Worm (Caenorhabditis elegans): ENCODE measurements around the gene K11H3.8.

Gene K11H3.8

ce11 chrIII:9860201-9860780 is 25.3 kb downstream of the K11H3.8 start, which contains the start of gene twk-48:
Gene twk-48 (plus strand): TSS chrIII:9860730.
- no peak for TF ChIP-seq pros-1 (tag; optimal IDR thresholded peaks at IDR 0.05)
- TF ChIP-seq sox-2 (GFP tag; IDR thresholded peaks at IDR 0.05) = no peak
- no peak for TF ChIP-seq ceh-30 (tag; optimal IDR thresholded peaks at IDR 0.05)
- peak; percentile 23 for TF ChIP-seq unc-42 (tag; optimal IDR thresholded peaks at IDR 0.05)

ce11 chrIII:9861470-9862342 is 26.7 kb downstream of the K11H3.8 start:
- TF ChIP-seq che-1 (tag; optimal IDR thresholded peaks at IDR 0.05) = peak; percentile 88
- TF ChIP-seq eyg-1 (tag; optimal IDR thresholded peaks at IDR 0.05) = peak; percentile 72
- no peak for TF ChIP-seq ceh-22 (tag; optimal IDR thresholded peaks at IDR 0.05)
- TF ChIP-seq pha-2 (tag; optimal IDR thresholded peaks at IDR 0.05) = peak; percentile 86
- TF ChIP-seq pax-1 (tag; optimal IDR thresholded peaks at IDR 0.05) = no peak
- TF ChIP-seq sox-2 (GFP tag; IDR thresholded peaks at IDR 0.05) = peak; percentile 77
- TF ChIP-seq C38D4.7 (GFP tag; optimal IDR thresholded peaks at IDR 0.05) = peak; percentile 86
- TF ChIP-seq T23F11.4 (GFP tag; optimal IDR thresholded peaks at IDR 0.05) = peak; percentile 80
- TF ChIP-seq ceh-30 (tag; optimal IDR thresholded peaks at IDR 0.05) = no peak
- peak; percentile 81 for TF ChIP-seq unc-3 (GFP tag; conservative IDR thresholded peaks at IDR 0.05)
- peak; percentile 82 for TF ChIP-seq unc-3 (tag; optimal IDR thresholded peaks at IDR 0.05)
- peak; percentile 73 for TF ChIP-seq ceh-31 (tag; optimal IDR thresholded peaks at IDR 0.05)
- TF ChIP-seq nhr-232 (tag; optimal IDR thresholded peaks at IDR 0.05) = peak; percentile 85
- TF ChIP-seq lin-11 (tag; optimal IDR thresholded peaks at IDR 0.05) = peak; percentile 72
- TF ChIP-seq pqm-1 (tag; optimal IDR thresholded peaks at IDR 0.05) = peak; percentile 32
- TF ChIP-seq madf-2 (tag; optimal IDR thresholded peaks at IDR 0.05) = peak; percentile 84
- peak; percentile 80 for TF ChIP-seq dmd-4 (tag; optimal IDR thresholded peaks at IDR 0.05; ENCODE audit: borderline replicate concordance)
- peak; percentile 75 for TF ChIP-seq lim-6 (tag; optimal IDR thresholded peaks at IDR 0.05)
- peak; percentile 74 for TF ChIP-seq Y22D7AL.16 (tag; optimal IDR thresholded peaks at IDR 0.05)
- TF ChIP-seq ceh-19 (GFP tag; optimal IDR thresholded peaks at IDR 0.05) = peak; percentile 86
- peak; percentile 30 for TF ChIP-seq hlh-8 (tag; optimal IDR thresholded peaks at IDR 0.05)
- peak; percentile 70 for TF ChIP-seq ceh-9 (tag; optimal IDR thresholded peaks at IDR 0.05)
- peak; percentile 68 for TF ChIP-seq sdc-2 (tag; optimal IDR thresholded peaks at IDR 0.05)
- TF ChIP-seq F13H6.1 (tag; optimal IDR thresholded peaks at IDR 0.05) = peak; percentile 70
- peak; percentile 74 for TF ChIP-seq ceh-34 (tag; optimal IDR thresholded peaks at IDR 0.05)
- peak; percentile 82 for TF ChIP-seq pat-9 (tag; optimal IDR thresholded peaks at IDR 0.05)
- peak; percentile 75 for TF ChIP-seq ceh-45 (GFP tag; IDR thresholded peaks at IDR 0.05)
- peak; percentile 76 for TF ChIP-seq fkh-6 (tag; optimal IDR thresholded peaks at IDR 0.05)
- peak; percentile 72 for TF ChIP-seq fax-1 (tag; optimal IDR thresholded peaks at IDR 0.05)
- TF ChIP-seq fkh-10 (GFP tag; optimal IDR thresholded peaks at IDR 0.05) = no peak
- peak; percentile 74 for TF ChIP-seq tbx-2 (tag; optimal IDR thresholded peaks at IDR 0.05)
- peak; percentile 32 for TF ChIP-seq dve-1 (tag; optimal IDR thresholded peaks at IDR 0.05)
- peak; percentile 80 for TF ChIP-seq hlh-6 (tag; optimal IDR thresholded peaks at IDR 0.05)
- TF ChIP-seq gmeb-2 (tag; optimal IDR thresholded peaks at IDR 0.05) = peak; percentile 81
- TF ChIP-seq mec-3 (tag; optimal IDR thresholded peaks at IDR 0.05; ENCODE audit: borderline replicate concordance) = no peak
- peak; percentile 58 for TF ChIP-seq ceh-24 (tag; optimal IDR thresholded peaks at IDR 0.05)
- peak; percentile 74 for TF ChIP-seq hlh-30 (tag; optimal IDR thresholded peaks at IDR 0.05; ENCODE audit: insufficient read depth)
- no peak for TF ChIP-seq elt-4 (tag; optimal IDR thresholded peaks at IDR 0.05)
- peak; percentile 42 for TF ChIP-seq npax-4 (tag; optimal IDR thresholded peaks at IDR 0.05)
- no peak for TF ChIP-seq pros-1 (tag; optimal IDR thresholded peaks at IDR 0.05)
- no peak for TF ChIP-seq pha-4 (tag; optimal IDR thresholded peaks at IDR 0.05)
- TF ChIP-seq ref-2 (tag; optimal IDR thresholded peaks at IDR 0.05) = peak; percentile 80
- no peak for TF ChIP-seq pag-3 (tag; optimal IDR thresholded peaks at IDR 0.05; ENCODE audit: borderline replicate concordance)
- no peak for TF ChIP-seq unc-55 (GFP tag; optimal IDR thresholded peaks at IDR 0.05)
- peak; percentile 57 for TF ChIP-seq unc-42 (tag; optimal IDR thresholded peaks at IDR 0.05)
- peak; percentile 52 for TF ChIP-seq ahr-1 (tag; optimal IDR thresholded peaks at IDR 0.05)
- no peak for TF ChIP-seq nhr-11 (tag; optimal IDR thresholded peaks at IDR 0.05)
